3 fruit fly cellular contexts compared by ENCODE assay signal in genomic region chr3L:3769157-3769556, dm6.
TF ChIP-seq lines count a peak whose summit lies in the region.

No protein-coding gene starts in this region.

- TF ChIP-seq CTCF in S2 (optimal IDR thresholded peaks at IDR 0.05; lab: Kevin White, UChicago) = peak; percentile 67 to 80
- peak; percentile 88 for TF ChIP-seq CTCF in whole organism, embryonic (GFP tag; optimal IDR thresholded peaks at IDR 0.05; lab: Kevin White, UChicago)

TF ChIP-seq in whole organism, embryonic, 481 proteins besides CTCF, POLR2A, EP300 and RAD21 (continues in another document):
- no peak for TF ChIP-seq rib (GFP tag; IDR thresholded peaks at IDR 0.05; lab: Robert Waterston, UW)
- TF ChIP-seq oc (tag; optimal IDR thresholded peaks at IDR 0.05; lab: Kevin White, UChicago) = no peak
- TF ChIP-seq dm (GFP tag; optimal IDR thresholded peaks at IDR 0.05; lab: Kevin White, UChicago) = no peak
- no peak for TF ChIP-seq wor (GFP tag; IDR thresholded peaks at IDR 0.05; lab: Robert Waterston, UW)
- TF ChIP-seq pzg (GFP tag; optimal IDR thresholded peaks at IDR 0.05; lab: Kevin White, UChicago) = no peak
- TF ChIP-seq Fer3 (tag; optimal IDR thresholded peaks at IDR 0.05; lab: Kevin White, UChicago) = no peak
- TF ChIP-seq fd96Cb (tag; optimal IDR thresholded peaks at IDR 0.05; lab: Kevin White, UChicago) = no peak
- no peak for TF ChIP-seq Oli (tag; optimal IDR thresholded peaks at IDR 0.05; lab: Kevin White, UChicago)
- TF ChIP-seq fd102C (GFP tag; optimal IDR thresholded peaks at IDR 0.05; lab: Kevin White, UChicago) = no peak
- TF ChIP-seq eyg (GFP tag; optimal IDR thresholded peaks at IDR 0.05; lab: Kevin White, UChicago) = no peak
- 0 out of 2 replicates have a peak, but pooled peaks have one; percentile 36 for TF ChIP-seq nerfin-2 (GFP tag; IDR thresholded peaks at IDR 0.05; lab: Robert Waterston, UW; ENCODE audit: partially characterized antibody)
- TF ChIP-seq E2f1 (GFP tag; IDR thresholded peaks at IDR 0.05; lab: Robert Waterston, UW) = no peak
- TF ChIP-seq CG17328 (GFP tag; IDR thresholded peaks at IDR 0.05; lab: Robert Waterston, UW) = 0 out of 2 replicates have a peak, but pooled peaks have one; percentile 21
- TF ChIP-seq Mrtf (GFP tag; IDR thresholded peaks at IDR 0.05; lab: Robert Waterston, UW) = 0 out of 3 replicates have a peak, but pooled peaks have one; percentile 28
- no peak for TF ChIP-seq CHES-1-like (GFP tag; optimal IDR thresholded peaks at IDR 0.05; lab: Kevin White, UChicago)
- no peak for TF ChIP-seq ssp (GFP tag; IDR thresholded peaks at IDR 0.05; lab: Robert Waterston, UW)
- TF ChIP-seq Hmr (GFP tag; optimal IDR thresholded peaks at IDR 0.05; lab: Kevin White, UChicago) = no peak
- no peak for TF ChIP-seq CG30403 (GFP tag; optimal IDR thresholded peaks at IDR 0.05; lab: Kevin White, UChicago)
- no peak for TF ChIP-seq CG12391 (tag; optimal IDR thresholded peaks at IDR 0.05; lab: Kevin White, UChicago)
- no peak for TF ChIP-seq dmrt99B (tag; optimal IDR thresholded peaks at IDR 0.05; lab: Kevin White, UChicago)
- peak; percentile 53 for TF ChIP-seq CG14965 (GFP tag; optimal IDR thresholded peaks at IDR 0.05; lab: Kevin White, UChicago; ENCODE audit: borderline replicate concordance)
- no peak for TF ChIP-seq wdn (GFP tag; IDR thresholded peaks at IDR 0.05; lab: Robert Waterston, UW)
- no peak for TF ChIP-seq Hr3 (GFP tag; optimal IDR thresholded peaks at IDR 0.05; lab: Kevin White, UChicago)
- no peak for TF ChIP-seq bab2 (GFP tag; optimal IDR thresholded peaks at IDR 0.05; lab: Kevin White, UChicago)
- TF ChIP-seq Med (GFP tag; lab: Kevin White, UChicago) = peak; percentile 35
- no peak for TF ChIP-seq CG7745 (tag; optimal IDR thresholded peaks at IDR 0.05; lab: Kevin White, UChicago)
- TF ChIP-seq Vsx1 (GFP tag; optimal IDR thresholded peaks at IDR 0.05; lab: Kevin White, UChicago) = no peak
- TF ChIP-seq Dad (GFP tag; optimal IDR thresholded peaks at IDR 0.05; lab: Kevin White, UChicago) = no peak
- no peak for TF ChIP-seq CG15696 (tag; optimal IDR thresholded peaks at IDR 0.05; lab: Kevin White, UChicago)
- TF ChIP-seq CG15514 (GFP tag; optimal IDR thresholded peaks at IDR 0.05; lab: Kevin White, UChicago) = no peak
- no peak for TF ChIP-seq CG3163 (GFP tag; optimal IDR thresholded peaks at IDR 0.05; lab: Kevin White, UChicago)
- TF ChIP-seq CG8388 (GFP tag; optimal IDR thresholded peaks at IDR 0.05; lab: Kevin White, UChicago) = no peak
- no peak for TF ChIP-seq CG2199 (GFP tag; IDR thresholded peaks at IDR 0.05; lab: Robert Waterston, UW)
- TF ChIP-seq Taf1 (GFP tag; IDR thresholded peaks at IDR 0.05; lab: Robert Waterston, UW) = no peak
- TF ChIP-seq CG31365 (tag; optimal IDR thresholded peaks at IDR 0.05; lab: Kevin White, UChicago) = peak; percentile 13
- TF ChIP-seq CG6813 (GFP tag; optimal IDR thresholded peaks at IDR 0.05; lab: Kevin White, UChicago) = no peak
- no peak for TF ChIP-seq CG8290 (GFP tag; optimal IDR thresholded peaks at IDR 0.05; lab: Kevin White, UChicago)
- TF ChIP-seq CG8290 (tag; optimal IDR thresholded peaks at IDR 0.05; lab: Kevin White, UChicago) = no peak
- TF ChIP-seq p53 (GFP tag; optimal IDR thresholded peaks at IDR 0.05; lab: Kevin White, UChicago) = no peak
- TF ChIP-seq ara (GFP tag; IDR thresholded peaks at IDR 0.05; lab: Robert Waterston, UW) = 0 out of 2 replicates have a peak, but pooled peaks have one; percentile 33
- TF ChIP-seq kni (GFP tag; optimal IDR thresholded peaks at IDR 0.05; lab: Kevin White, UChicago) = no peak
- TF ChIP-seq lmd (GFP tag; IDR thresholded peaks at IDR 0.05; lab: Robert Waterston, UW) = no peak
- TF ChIP-seq CG43689 (GFP tag; IDR thresholded peaks at IDR 0.05; lab: Robert Waterston, UW) = no peak
- TF ChIP-seq CoRest (tag; optimal IDR thresholded peaks at IDR 0.05; lab: Kevin White, UChicago) = no peak
- TF ChIP-seq CG11456 (GFP tag; IDR thresholded peaks at IDR 0.05; lab: Robert Waterston, UW) = no peak
- no peak for TF ChIP-seq Oaz (GFP tag; IDR thresholded peaks at IDR 0.05; lab: Robert Waterston, UW)
- TF ChIP-seq CG6689 (GFP tag; IDR thresholded peaks at IDR 0.05; lab: Robert Waterston, UW) = no peak

TF ChIP-seq in whole organism, pupa, 21 proteins besides CTCF, POLR2A, EP300 and RAD21:
- TF ChIP-seq CG4496 (GFP tag; IDR thresholded peaks at IDR 0.05; lab: Robert Waterston, UW) = 0 out of 3 replicates have a peak, but pooled peaks have one; percentile 18
- no peak for TF ChIP-seq CG14655 (GFP tag; optimal IDR thresholded peaks at IDR 0.05; lab: Kevin White, UChicago)
